Worm (Caenorhabditis elegans) whole organism, L4 larva: ENCODE results near the gene ilkp-1.

ENCODE experiments used
- F10B5.3 ChIP-seq: sonication (generic microtip); optimal IDR thresholded peaks from 2 replicates; lab custom pipeline; 2016; ENCODE audit warnings: mild to moderate bottlenecking, missing genetic modification characterization, missing compliant biosample characterization
- F44E2.7 ChIP-seq: fragments of 200-800 bp; sonication (Bioruptor generic); IDR thresholded peaks from 2 replicates; pipeline ENCODE4 v2.1.2; 2022; ENCODE audit warnings: missing genetic modification characterization, missing compliant biosample characterization
- Y48G9A.11 ChIP-seq: fragments of 200-800 bp; sonication (Bioruptor generic); IDR thresholded peaks from 2 replicates; pipeline ENCODE4 v1.3.6; 2022; ENCODE audit warnings: missing genetic modification reagents, missing genetic modification characterization, missing compliant biosample characterization
- aha-1 ChIP-seq: fragments of 150-350 bp; peaks from one replicate; lab custom pipeline; 2014; ENCODE audit warnings: missing biosample characterization, missing genetic modification characterization
- ctbp-1 ChIP-seq: fragments of 200-800 bp; sonication (Bioruptor generic); IDR thresholded peaks from 2 replicates; pipeline ENCODE4 v1.3.6; 2022; ENCODE audit warnings: missing genetic modification reagents, missing genetic modification characterization, missing compliant biosample characterization
- daf-16 ChIP-seq, 3 experiments: sonication (generic microtip); optimal IDR thresholded peaks; 2 replicates each; lab custom pipeline; 2016 to 2017; ENCODE audit warnings: missing genetic modification characterization in 3 of 3, missing genetic modification reagents in 3 of 3, mild to moderate bottlenecking in 2 of 3, missing compliant biosample characterization in 2 of 3, missing biosample characterization in 1 of 3, moderate library complexity in 1 of 3
- dpl-1 ChIP-seq: fragments of 150-350 bp; optimal IDR thresholded peaks from 2 replicates; lab custom pipeline; 2014; ENCODE audit warnings: missing biosample characterization, missing genetic modification reagents, missing genetic modification characterization
- duxl-1 ChIP-seq: sonication (generic microtip); optimal IDR thresholded peaks from 2 replicates; lab custom pipeline; 2016; ENCODE audit warnings: mild to moderate bottlenecking, missing genetic modification characterization, moderate library complexity, missing compliant biosample characterization; ENCODE audit not compliant: poor library complexity
- hmg-1.1 ChIP-seq: fragments of 200-800 bp; sonication (Bioruptor generic); IDR thresholded peaks from 2 replicates; pipeline ENCODE4 v1.3.6; 2022; ENCODE audit warnings: missing genetic modification reagents, missing genetic modification characterization, missing compliant biosample characterization
- jun-1 ChIP-seq: fragments of 150-350 bp; optimal IDR thresholded peaks from 2 replicates; lab custom pipeline; 2014; ENCODE audit warnings: missing biosample characterization, missing genetic modification reagents, missing genetic modification characterization
- lir-3 ChIP-seq: sonication (generic microtip); optimal IDR thresholded peaks from 2 replicates; lab custom pipeline; 2016; ENCODE audit warnings: mild to moderate bottlenecking, missing genetic modification characterization, missing compliant biosample characterization
- lsy-2 ChIP-seq, 2 experiments: fragments of 150-350 bp in 1 of 2; sonication (generic microtip) in 1 of 2; optimal IDR thresholded peaks; 2 replicates each; lab custom pipeline; 2014 to 2017; ENCODE audit warnings: missing biosample characterization in 2 of 2, missing genetic modification characterization in 2 of 2
- madf-5 ChIP-seq, 2 experiments: fragments of 200-800 bp; sonication (Bioruptor generic); IDR thresholded peaks; 2 replicates each; pipeline ENCODE4 v1.3.6; 2022; ENCODE audit warnings: missing compliant biosample characterization in 2 of 2, missing genetic modification characterization in 2 of 2
- mes-2 ChIP-seq: sonication (generic microtip); optimal IDR thresholded peaks from 2 replicates; lab custom pipeline; 2016; ENCODE audit warnings: missing genotype, mild to moderate bottlenecking, missing genetic modification characterization, missing compliant biosample characterization; ENCODE audit not compliant: poor library complexity, severe bottlenecking
- nhr-11 ChIP-seq: fragments of 150-350 bp; optimal IDR thresholded peaks from 2 replicates; lab custom pipeline; 2014; ENCODE audit warnings: missing biosample characterization, missing genetic modification characterization
- nhr-42 ChIP-seq: fragments of 200-800 bp; sonication (Bioruptor generic); IDR thresholded peaks from 2 replicates; pipeline ENCODE4 v1.3.6; 2022; ENCODE audit warnings: missing genetic modification characterization, missing compliant biosample characterization
- nhr-77 ChIP-seq: fragments of 150-350 bp; optimal IDR thresholded peaks from 2 replicates; lab custom pipeline; 2014; ENCODE audit warnings: missing biosample characterization, missing genetic modification characterization
- pqm-1 ChIP-seq: sonication (generic microtip); optimal IDR thresholded peaks from 2 replicates; lab custom pipeline; 2017; ENCODE audit warnings: missing biosample characterization, missing genetic modification characterization
- unc-130 ChIP-seq: sonication (generic microtip); optimal IDR thresholded peaks from 2 replicates; lab custom pipeline; 2016; ENCODE audit warnings: missing genetic modification reagents, missing genetic modification characterization, missing compliant biosample characterization
- unc-62 ChIP-seq, 3 experiments: fragments of 150-350 bp in 1 of 3; sonication (generic microtip); optimal IDR thresholded peaks in 2 of 3; peaks in 1 of 3; 1 replicate in 1 of 3; 2 replicates in 2 of 3; lab custom pipeline; 2014 to 2017; ENCODE audit warnings: missing biosample characterization in 3 of 3, missing genetic modification characterization in 3 of 3, missing genetic modification reagents in 3 of 3, missing genotype in 1 of 3
- vab-7 ChIP-seq: fragments of 200-800 bp; sonication (Bioruptor generic); IDR thresholded peaks from 2 replicates; pipeline ENCODE4 v1.3.6; 2022; ENCODE audit warnings: missing genetic modification reagents, missing genetic modification characterization, missing compliant biosample characterization
- zfp-2 ChIP-seq: sonication (generic microtip); optimal IDR thresholded peaks from 2 replicates; lab custom pipeline; 2016; ENCODE audit warnings: mild to moderate bottlenecking, missing genetic modification characterization, missing compliant biosample characterization

ilkp-1 gene

DNA sequence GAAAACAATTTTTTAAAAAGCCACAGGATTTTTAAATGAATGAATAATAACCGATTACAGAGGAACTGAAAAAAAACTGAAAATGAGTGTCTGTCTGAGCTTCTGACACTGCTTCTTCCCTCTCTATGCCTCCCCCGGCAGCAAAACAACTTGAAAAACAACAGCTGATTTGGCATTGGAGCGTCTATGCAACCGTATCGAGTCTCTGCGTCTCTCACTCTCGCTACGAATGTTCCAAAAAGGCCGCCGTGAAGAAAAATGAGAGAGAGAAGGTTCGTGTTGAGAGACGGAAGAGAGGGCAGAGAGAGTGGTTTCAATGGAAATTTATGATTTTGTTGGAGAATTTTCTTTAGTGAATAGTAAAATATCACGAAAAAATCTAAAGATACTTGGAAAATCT lies 53.0 kb downstream of the ilkp-1 start (continued):
- TF ChIP-seq jun-1 (tag; lab: Kevin White, UChicago) (no peak), zfp-2 (tag; lab: Kevin White, UChicago) (no peak), pqm-1 (tag; lab: Kevin White, UChicago) (peak; percentile 73), duxl-1 (tag; lab: Kevin White, UChicago) (no peak), hmg-1.1 (GFP tag; lab: Robert Waterston, UW) (peak; percentile 37; the same call in 1 of the 2 replicates), nhr-77 (tag; lab: Kevin White, UChicago) (peak; percentile 72), madf-5 (GFP tag; IDR thresholded peaks at IDR 0.05; lab: Robert Waterston, UW) (no peak), ctbp-1 (GFP tag; lab: Robert Waterston, UW) (no peak), F44E2.7 (no peak), nhr-11 (tag; lab: Kevin White, UChicago) (peak; percentile 32)

DNA sequence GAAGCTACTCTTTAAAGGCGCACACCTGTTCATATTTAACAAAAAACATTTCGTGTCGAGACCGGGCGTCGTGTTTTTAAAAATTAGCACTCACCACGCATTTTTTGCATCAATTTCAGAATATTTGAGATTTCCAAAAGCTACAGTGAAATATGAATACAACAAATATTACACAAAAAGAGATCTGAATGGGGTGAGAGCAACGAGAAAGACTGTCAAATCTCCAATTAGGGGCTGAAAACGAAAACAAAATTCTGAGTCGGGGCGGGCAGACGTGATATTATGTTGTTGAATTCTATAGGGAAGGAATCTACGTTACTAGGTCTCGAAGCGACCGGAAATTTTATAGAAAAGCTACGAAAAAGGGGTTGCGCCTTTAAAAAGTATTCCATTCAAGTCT lies 53.6 kb downstream of the ilkp-1 start, which contains the start of gene C09H10.5:
Gene C09H10.5 (minus strand): TSS at position 101 of the 400 bp plus-strand sequence.
- TF ChIP-seq lir-3 (tag; lab: Kevin White, UChicago) = no peak
- peak in 1 of 2 experiments; percentile 17 for TF ChIP-seq unc-62 (GFP tag; optimal IDR thresholded peaks at IDR 0.05 in 1 of 2; lab: Kevin White, UChicago)
- no peak for TF ChIP-seq unc-62 (tag; optimal IDR thresholded peaks at IDR 0.05; lab: Kevin White, UChicago)

DNA sequence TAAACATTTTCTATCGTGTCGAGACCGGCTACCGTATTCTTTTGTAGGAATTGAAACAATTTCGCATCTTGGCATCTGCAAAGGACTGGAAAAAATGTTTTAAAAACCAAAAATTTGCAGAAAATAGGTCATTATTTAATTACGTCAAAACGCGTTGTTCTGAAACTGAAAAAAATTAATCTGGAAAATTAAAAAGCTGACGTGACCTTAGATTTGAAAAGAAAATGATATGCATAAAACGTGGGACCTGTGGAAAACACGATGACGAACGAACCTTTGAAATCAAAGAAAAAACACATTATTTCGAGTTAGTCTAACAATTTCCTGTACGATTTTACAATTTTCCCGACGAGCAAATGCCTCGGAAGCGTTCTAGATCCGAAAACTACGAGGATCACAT lies 54.1 kb downstream of the ilkp-1 start, which contains the start of gene C09H10.9:
Gene C09H10.9 (plus strand): TSS at position 301 of the 400 bp plus-strand sequence.
- TF ChIP-seq ctbp-1 (GFP tag; lab: Robert Waterston, UW) (no peak), aha-1 (peak; percentile 89)

DNA sequence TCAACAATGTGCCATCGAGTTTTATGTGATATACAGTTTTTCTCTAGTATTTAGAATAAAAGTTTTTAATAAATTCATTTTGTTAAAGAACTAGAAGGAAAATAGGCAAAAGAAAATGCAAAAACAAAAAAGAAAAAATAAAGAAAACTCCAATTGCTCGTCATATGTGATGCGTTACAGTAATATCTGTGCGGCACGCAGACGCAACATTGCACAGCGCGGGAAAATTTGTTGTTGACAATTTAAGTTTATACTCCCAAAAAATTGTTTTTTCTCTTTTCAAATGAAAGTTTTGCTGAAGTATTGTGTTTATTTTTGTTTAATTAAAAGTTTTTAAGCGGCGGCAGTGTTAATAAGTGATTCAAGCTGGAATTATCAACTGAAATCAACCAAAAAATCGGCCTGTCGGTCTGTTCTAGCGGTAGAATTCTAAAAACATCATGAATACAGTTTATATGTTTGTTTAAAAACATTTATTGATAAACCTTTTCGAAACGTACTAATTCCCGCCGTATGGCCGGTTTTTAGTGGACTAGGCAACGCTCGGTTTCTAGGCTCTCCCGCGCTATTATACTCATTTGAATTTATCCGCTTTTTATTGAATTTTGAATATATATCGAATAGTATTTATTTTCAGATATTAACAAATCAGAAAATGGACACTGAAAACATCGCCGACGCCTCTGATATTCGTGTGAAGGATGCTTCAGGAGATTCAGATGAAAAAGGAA lies 56.1 kb downstream of the ilkp-1 start, which contains the start of gene nasp-1:
Gene nasp-1 (plus strand): TSS at position 632 of the 731 bp plus-strand sequence.
- peak; percentile 73 for TF ChIP-seq dpl-1
- peak; percentile 18 for TF ChIP-seq unc-130
- TF ChIP-seq nhr-42 (GFP tag; lab: Robert Waterston, UW) = no peak
- peak in 1 of 2 experiments; percentile 80 for TF ChIP-seq lsy-2 (tag; optimal IDR thresholded peaks at IDR 0.05; lab: Kevin White, UChicago)
- no peak for TF ChIP-seq vab-7 (GFP tag; lab: Robert Waterston, UW)
- TF ChIP-seq Y48G9A.11 (GFP tag; lab: Robert Waterston, UW) = peak; percentile 25; the same call in 1 of the 2 replicates
- peak; percentile 86 for TF ChIP-seq mes-2 (tag; lab: Kevin White, UChicago)
- TF ChIP-seq daf-16 (GFP tag; optimal IDR thresholded peaks at IDR 0.05; lab: Kevin White, UChicago) = no peak
- TF ChIP-seq daf-16 (tag; optimal IDR thresholded peaks at IDR 0.05; lab: Kevin White, UChicago) = peak; percentile 28
- no peak for TF ChIP-seq F10B5.3 (tag; lab: Kevin White, UChicago)
